Fruit fly (Drosophila melanogaster): ENCODE results near the gene CG14551.

CG14551 gene

dm6 chr3R:26020244-26021171, 42.3 kb downstream of the CG14551 start (continued):
- TF ChIP-seq CG15601 (tag; optimal IDR thresholded peaks at IDR 0.05) (peak; percentile 57), Xbp1 (GFP tag; optimal IDR thresholded peaks at IDR 0.05) (peak; percentile 51), toy (GFP tag; IDR thresholded peaks at IDR 0.05) (no peak), CG15514 (GFP tag; optimal IDR thresholded peaks at IDR 0.05) (peak; percentile 8), CG10274 (GFP tag; optimal IDR thresholded peaks at IDR 0.05) (peak; percentile 14), D19A (tag; optimal IDR thresholded peaks at IDR 0.05) (peak; percentile 57), CG7987 (GFP tag; optimal IDR thresholded peaks at IDR 0.05) (peak; percentile 22), Ptx1 (GFP tag; IDR thresholded peaks at IDR 0.05) (peak; percentile 75), chif (GFP tag; optimal IDR thresholded peaks at IDR 0.05) (peak; percentile 30 to 48), CG3163 (GFP tag; optimal IDR thresholded peaks at IDR 0.05) (no peak), CG14050 (GFP tag; IDR thresholded peaks at IDR 0.05) (peak; percentile 39; the same call in 2 of the 3 replicates), D (optimal IDR thresholded peaks at IDR 0.05) (no peak), D (GFP tag; optimal IDR thresholded peaks at IDR 0.05) (peak; percentile 50), knrl (GFP tag; IDR thresholded peaks at IDR 0.05; ENCODE audit: partially characterized antibody) (no peak), CG5245 (GFP tag; optimal IDR thresholded peaks at IDR 0.05) (peak; percentile 52), CG4854 (GFP tag; optimal IDR thresholded peaks at IDR 0.05) (no peak), Optix (GFP tag; IDR thresholded peaks at IDR 0.05) (0 out of 3 replicates have a peak, but pooled peaks have one; percentile 8), BtbVII (GFP tag; optimal IDR thresholded peaks at IDR 0.05) (peak; percentile 54), CG33557 (GFP tag; optimal IDR thresholded peaks at IDR 0.05) (peak; percentile 11), twi (tag; optimal IDR thresholded peaks at IDR 0.05) (no peak), CG1602 (GFP tag; optimal IDR thresholded peaks at IDR 0.05) (peak; percentile 27), CG32772 (GFP tag; IDR thresholded peaks at IDR 0.05) (peak; percentile 70), amos (GFP tag; IDR thresholded peaks at IDR 0.05; ENCODE audit: partially characterized antibody) (no peak), bbx (GFP tag; IDR thresholded peaks at IDR 0.05; ENCODE audit: partially characterized antibody) (0 out of 2 replicates have a peak, but pooled peaks have one; percentile 51), Deaf1 (tag; optimal IDR thresholded peaks at IDR 0.05) (peak; percentile 99), danr (GFP tag; IDR thresholded peaks at IDR 0.05) (no peak), CG4820 (GFP tag; optimal IDR thresholded peaks at IDR 0.05) (peak; percentile 56), ci (GFP tag; IDR thresholded peaks at IDR 0.05) (peak; percentile 51; the same call in 1 of the 3 replicates), CG11695 (GFP tag; IDR thresholded peaks at IDR 0.05) (peak; percentile 73; the same call in 1 of the 3 replicates), bab2 (GFP tag; optimal IDR thresholded peaks at IDR 0.05) (peak; percentile 12), Usf (GFP tag; optimal IDR thresholded peaks at IDR 0.05) (peak; percentile 1), CG2678 (tag; optimal IDR thresholded peaks at IDR 0.05) (peak; percentile 82), Scr (GFP tag; IDR thresholded peaks at IDR 0.05; ENCODE audit: partially characterized antibody) (peak; percentile 24; the same call in 1 of the 2 replicates), CG4730 (GFP tag; IDR thresholded peaks at IDR 0.05) (no peak), Stat92E (GFP tag; optimal IDR thresholded peaks at IDR 0.05) (no peak), Hmr (GFP tag; optimal IDR thresholded peaks at IDR 0.05) (peak; percentile 14), CG10147 (GFP tag; optimal IDR thresholded peaks at IDR 0.05) (peak; percentile 42), CG16863 (GFP tag; optimal IDR thresholded peaks at IDR 0.05) (peak; percentile 25), zen (tag; optimal IDR thresholded peaks at IDR 0.05) (peak; percentile 47), CG9727 (GFP tag; optimal IDR thresholded peaks at IDR 0.05) (peak; percentile 63), Asciz (GFP tag; optimal IDR thresholded peaks at IDR 0.05) (peak; percentile 79), crol (GFP tag; IDR thresholded peaks at IDR 0.05) (peak; percentile 100), jing (GFP tag; optimal IDR thresholded peaks at IDR 0.05) (peak; percentile 14), slbo (GFP tag; IDR thresholded peaks at IDR 0.05) (peak; percentile 43), CG42726 (GFP tag; IDR thresholded peaks at IDR 0.05; ENCODE audit: partially characterized antibody) (no peak), tgo (GFP tag; IDR thresholded peaks at IDR 0.05) (peak; percentile 62), esg (GFP tag; conservative IDR thresholded peaks at IDR 0.05) (peak; percentile 56)

Measured in whole organism, embryonic.